Worm (Caenorhabditis elegans) whole organism, mixed stage, embryonic: ENCODE results near the gene F58E6.13.

Experiments
- M03D4.4 ChIP-seq: sonication (generic microtip); optimal IDR thresholded peaks from 2 replicates; lab custom pipeline; 2017; ENCODE audit warnings: mild to moderate bottlenecking, missing genetic modification characterization, missing compliant biosample characterization
- bed-3 ChIP-seq: fragments of 200-800 bp; sonication (Bioruptor generic); optimal IDR thresholded peaks from 3 replicates; lab custom pipeline; 2018; ENCODE audit warnings: mild to moderate bottlenecking, missing genetic modification characterization, moderate library complexity, missing compliant biosample characterization
- blmp-1 ChIP-seq: fragments of 150-350 bp; optimal IDR thresholded peaks from 2 replicates; lab custom pipeline; 2014; ENCODE audit warnings: missing biosample characterization, missing genetic modification characterization
- ceh-39 ChIP-seq: fragments of 150-350 bp; optimal IDR thresholded peaks from 2 replicates; lab custom pipeline; 2014; ENCODE audit warnings: missing biosample characterization, missing genetic modification characterization
- ceh-43 ChIP-seq: fragments of 200-800 bp; sonication (Bioruptor generic); optimal IDR thresholded peaks from 2 replicates; lab custom pipeline; 2018; ENCODE audit warnings: mild to moderate bottlenecking, missing genetic modification characterization, moderate library complexity, missing compliant biosample characterization
- ceh-83 ChIP-seq: fragments of 200-800 bp; sonication (Bioruptor generic); optimal IDR thresholded peaks from 2 replicates; lab custom pipeline; 2018; ENCODE audit warnings: mild to moderate bottlenecking, missing genetic modification characterization, missing compliant biosample characterization
- ces-1 ChIP-seq: fragments of 150-350 bp; optimal IDR thresholded peaks from 2 replicates; lab custom pipeline; 2014; ENCODE audit warnings: missing biosample characterization, missing genetic modification reagents, missing genetic modification characterization
- cnd-1 ChIP-seq: fragments of 200-800 bp; sonication (Bioruptor generic); optimal IDR thresholded peaks from 2 replicates; lab custom pipeline; 2018; ENCODE audit warnings: mild to moderate bottlenecking, missing genetic modification characterization, missing compliant biosample characterization
- drap-1 ChIP-seq: fragments of 200-800 bp; sonication (Bioruptor generic); optimal IDR thresholded peaks from 3 replicates; lab custom pipeline; 2018; ENCODE audit warnings: mild to moderate bottlenecking, missing genetic modification characterization, missing compliant biosample characterization
- elt-1 ChIP-seq: sonication (generic microtip); optimal IDR thresholded peaks from 2 replicates; lab custom pipeline; 2017; ENCODE audit warnings: missing genetic modification characterization, mild to moderate bottlenecking, missing compliant biosample characterization, antibody characterized with exemption, moderate library complexity, borderline replicate concordance; ENCODE audit not compliant: insufficient read depth
- elt-3 ChIP-seq: fragments of 150-350 bp; optimal IDR thresholded peaks from 2 replicates; lab custom pipeline; 2014; ENCODE audit warnings: missing biosample characterization, missing genetic modification characterization
- flh-1 ChIP-seq: fragments of 200-800 bp; sonication (Bioruptor generic); optimal IDR thresholded peaks from 2 replicates; lab custom pipeline; 2018; ENCODE audit warnings: mild to moderate bottlenecking, missing genetic modification characterization, moderate library complexity, missing compliant biosample characterization
- ham-2 ChIP-seq: fragments of 200-800 bp; sonication (Bioruptor generic); optimal IDR thresholded peaks from 2 replicates; lab custom pipeline; 2018; ENCODE audit warnings: mild to moderate bottlenecking, missing genetic modification characterization, missing compliant biosample characterization
- hlh-1 ChIP-seq: fragments of 150-350 bp; optimal IDR thresholded peaks from 2 replicates; lab custom pipeline; 2014; ENCODE audit warnings: missing biosample characterization, missing genetic modification reagents, missing genetic modification characterization
- lin-13 ChIP-seq: fragments of 150-350 bp; optimal IDR thresholded peaks from 2 replicates; lab custom pipeline; 2014; ENCODE audit warnings: missing biosample characterization, missing genetic modification characterization
- lin-32 ChIP-seq: fragments of 200-800 bp; sonication (Bioruptor generic); optimal IDR thresholded peaks from 2 replicates; lab custom pipeline; 2018; ENCODE audit warnings: mild to moderate bottlenecking, missing genetic modification characterization, missing compliant biosample characterization
- lsy-2 ChIP-seq: fragments of 150-350 bp; optimal IDR thresholded peaks from 2 replicates; lab custom pipeline; 2014; ENCODE audit warnings: missing biosample characterization, missing genetic modification characterization
- mab-5 ChIP-seq: fragments of 150-350 bp; optimal IDR thresholded peaks from 2 replicates; lab custom pipeline; 2014; ENCODE audit warnings: missing biosample characterization, missing genetic modification characterization
- mep-1 ChIP-seq: fragments of 150-350 bp; optimal IDR thresholded peaks from 2 replicates; lab custom pipeline; 2017; ENCODE audit warnings: missing biosample characterization, missing genetic modification reagents, missing genetic modification characterization, inconsistent platforms
- mls-2 ChIP-seq: sonication (generic microtip); optimal IDR thresholded peaks from 2 replicates; lab custom pipeline; 2016; ENCODE audit warnings: mild to moderate bottlenecking, missing genetic modification characterization, moderate library complexity, missing compliant biosample characterization
- nhr-12 ChIP-seq: fragments of 150-350 bp; optimal IDR thresholded peaks from 2 replicates; lab custom pipeline; 2014; ENCODE audit warnings: missing biosample characterization, missing genetic modification characterization
- nhr-2 ChIP-seq: fragments of 150-350 bp; optimal IDR thresholded peaks from 2 replicates; lab custom pipeline; 2014; ENCODE audit warnings: missing biosample characterization, missing genetic modification characterization
- nhr-237 ChIP-seq: fragments of 150-350 bp; optimal IDR thresholded peaks from 2 replicates; lab custom pipeline; 2014; ENCODE audit warnings: missing biosample characterization, missing genetic modification characterization
- nhr-28 ChIP-seq: fragments of 150-350 bp; optimal IDR thresholded peaks from 2 replicates; lab custom pipeline; 2014; ENCODE audit warnings: missing biosample characterization, missing genetic modification characterization
- nhr-76 ChIP-seq: sonication (generic microtip); optimal IDR thresholded peaks from 2 replicates; lab custom pipeline; 2017; ENCODE audit warnings: missing biosample characterization, missing genetic modification characterization
- pha-4 ChIP-seq: fragments of 150-350 bp; optimal IDR thresholded peaks from 2 replicates; lab custom pipeline; 2018; ENCODE audit warnings: missing biosample characterization, missing genetic modification reagents, missing genetic modification characterization
- sem-2 ChIP-seq: fragments of 200-800 bp; sonication (Bioruptor generic); optimal IDR thresholded peaks from 2 replicates; lab custom pipeline; 2018; ENCODE audit warnings: mild to moderate bottlenecking, missing genetic modification characterization, missing compliant biosample characterization
- snpc-4 ChIP-seq: fragments of 150-350 bp; optimal IDR thresholded peaks from 2 replicates; lab custom pipeline; 2014; ENCODE audit warnings: missing biosample characterization, missing genetic modification characterization
- sptf-1 ChIP-seq: sonication (generic microtip); optimal IDR thresholded peaks from 2 replicates; lab custom pipeline; 2017; ENCODE audit warnings: mild to moderate bottlenecking, missing genetic modification characterization, moderate library complexity, missing compliant biosample characterization
- tbx-8 ChIP-seq: fragments of 200-800 bp; sonication (Bioruptor generic); optimal IDR thresholded peaks from 2 replicates; lab custom pipeline; 2018; ENCODE audit warnings: mild to moderate bottlenecking, missing genetic modification characterization, moderate library complexity, missing compliant biosample characterization
- unc-120 ChIP-seq: sonication (generic microtip); optimal IDR thresholded peaks from 2 replicates; lab custom pipeline; 2017; ENCODE audit warnings: missing genetic modification characterization, missing compliant biosample characterization; ENCODE audit not compliant: poor library complexity, severe bottlenecking
- unc-39 ChIP-seq: fragments of 150-350 bp; optimal IDR thresholded peaks from 2 replicates; lab custom pipeline; 2014; ENCODE audit warnings: missing biosample characterization, missing genetic modification characterization
- unc-62 ChIP-seq: fragments of 150-350 bp; optimal IDR thresholded peaks from 2 replicates; lab custom pipeline; 2014; ENCODE audit warnings: missing biosample characterization, missing genetic modification reagents, missing genetic modification characterization
- zip-8 ChIP-seq: fragments of 150-350 bp; optimal IDR thresholded peaks from 2 replicates; lab custom pipeline; 2014; ENCODE audit warnings: missing biosample characterization, missing genetic modification characterization
- ztf-11 ChIP-seq: fragments of 150-350 bp; optimal IDR thresholded peaks from 2 replicates; lab custom pipeline; 2014; ENCODE audit warnings: missing biosample characterization, missing genetic modification characterization

F58E6.13 gene

ce11 chrV:9730743-9731706 lies 14.0 kb upstream of the F58E6.13 start:
- peak; percentile 98 for TF ChIP-seq unc-120 (tag; lab: Kevin White, UChicago)
- TF ChIP-seq tbx-8 (GFP tag; lab: Kevin White, UChicago) = peak; percentile 55
- TF ChIP-seq nhr-2 (tag; lab: Kevin White, UChicago) = peak; percentile 55
- no peak for TF ChIP-seq unc-39 (tag; lab: Kevin White, UChicago)
- peak; percentile 82 for TF ChIP-seq lin-13 (tag; lab: Kevin White, UChicago)
- TF ChIP-seq lin-32 (GFP tag; lab: Kevin White, UChicago) = peak; percentile 37
- no peak for TF ChIP-seq ceh-83
- TF ChIP-seq pha-4 = peak; percentile 79
- TF ChIP-seq blmp-1 (tag; lab: Kevin White, UChicago) = peak; percentile 11
- TF ChIP-seq bed-3 (GFP tag; lab: Kevin White, UChicago) = no peak
- TF ChIP-seq mls-2 (tag; lab: Kevin White, UChicago) = peak; percentile 90
- no peak for TF ChIP-seq snpc-4 (tag; lab: Kevin White, UChicago)
- no peak for TF ChIP-seq elt-1 (tag; lab: Kevin White, UChicago)
- TF ChIP-seq cnd-1 = peak; percentile 17
- TF ChIP-seq drap-1 = no peak
- TF ChIP-seq flh-1 (GFP tag; lab: Kevin White, UChicago) = peak; percentile 54
- no peak for TF ChIP-seq elt-3 (tag; lab: Kevin White, UChicago)
- peak; percentile 80 for TF ChIP-seq nhr-237 (tag; lab: Kevin White, UChicago)
- peak; percentile 38 for TF ChIP-seq mep-1 (tag; lab: Kevin White, UChicago)
- peak; percentile 95 for TF ChIP-seq lsy-2 (tag; lab: Kevin White, UChicago)
- no peak for TF ChIP-seq nhr-28 (tag; lab: Kevin White, UChicago)
- TF ChIP-seq nhr-76 (tag; lab: Kevin White, UChicago) = peak; percentile 32
- peak; percentile 83 for TF ChIP-seq unc-62
- peak; percentile 35 for TF ChIP-seq sem-2 (GFP tag; lab: Kevin White, UChicago)
- TF ChIP-seq M03D4.4 (tag; lab: Kevin White, UChicago) = peak; percentile 78
- no peak for TF ChIP-seq zip-8 (tag; lab: Kevin White, UChicago)
- peak; percentile 77 for TF ChIP-seq ztf-11
- TF ChIP-seq nhr-12 (tag; lab: Kevin White, UChicago) = peak; percentile 48
- peak; percentile 37 for TF ChIP-seq ces-1 (GFP tag; lab: Kevin White, UChicago)
- peak; percentile 55 for TF ChIP-seq ceh-43 (GFP tag; lab: Kevin White, UChicago)
- peak; percentile 90 for TF ChIP-seq sptf-1 (tag; lab: Kevin White, UChicago)
- TF ChIP-seq mab-5 (tag; lab: Kevin White, UChicago) = peak; percentile 42
- TF ChIP-seq ham-2 (GFP tag; lab: Kevin White, UChicago) = peak; percentile 97
- peak; percentile 48 for TF ChIP-seq ceh-39 (tag; lab: Kevin White, UChicago)
- TF ChIP-seq hlh-1 (tag; lab: Kevin White, UChicago) = peak; percentile 70

DNA sequence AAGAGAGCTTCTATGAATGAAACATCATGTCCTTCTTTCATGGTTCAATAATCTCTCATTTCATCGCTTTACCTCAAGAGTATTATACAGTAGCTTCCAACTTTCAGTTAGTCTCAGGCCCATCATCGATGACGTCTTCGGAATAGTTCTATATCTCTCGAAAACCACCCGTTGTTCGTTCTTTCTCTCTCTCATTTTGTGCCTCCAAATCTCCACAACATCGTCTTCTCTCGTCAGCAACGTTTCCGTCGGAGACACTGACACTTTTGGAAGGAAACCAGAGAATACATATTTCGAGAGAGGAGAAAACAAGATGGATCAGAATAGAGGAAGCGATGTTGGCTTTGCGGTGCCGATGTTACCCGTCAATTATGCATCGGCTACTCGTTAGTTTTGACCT lies 13.2 kb upstream of the F58E6.13 start:
- no peak for TF ChIP-seq sptf-1 (tag; lab: Kevin White, UChicago)
- no peak for TF ChIP-seq snpc-4 (tag; lab: Kevin White, UChicago)
- no peak for TF ChIP-seq zip-8 (tag; lab: Kevin White, UChicago)
- TF ChIP-seq unc-120 (tag; lab: Kevin White, UChicago) = no peak
- TF ChIP-seq ham-2 (GFP tag; lab: Kevin White, UChicago) = peak; percentile 28
- peak; percentile 65 for TF ChIP-seq unc-62

ce11 chrV:9733920-9734454 lies 11.0 kb upstream of the F58E6.13 start, which contains the start of gene cal-7:
Gene cal-7, plus strand, starts transcription at chrV:9734103.
- TF ChIP-seq flh-1 (GFP tag; lab: Kevin White, UChicago) = no peak
- no peak for TF ChIP-seq lin-32 (GFP tag; lab: Kevin White, UChicago)
- no peak for TF ChIP-seq mls-2 (tag; lab: Kevin White, UChicago)
- no peak for TF ChIP-seq ceh-39 (tag; lab: Kevin White, UChicago)
- no peak for TF ChIP-seq drap-1
- no peak for TF ChIP-seq snpc-4 (tag; lab: Kevin White, UChicago)
- TF ChIP-seq elt-3 (tag; lab: Kevin White, UChicago) = no peak
- TF ChIP-seq elt-1 (tag; lab: Kevin White, UChicago) = no peak
- TF ChIP-seq lsy-2 (tag; lab: Kevin White, UChicago) = no peak
- no peak for TF ChIP-seq bed-3 (GFP tag; lab: Kevin White, UChicago)
- TF ChIP-seq sptf-1 (tag; lab: Kevin White, UChicago) = no peak
- no peak for TF ChIP-seq pha-4
- no peak for TF ChIP-seq ceh-43 (GFP tag; lab: Kevin White, UChicago)
- TF ChIP-seq hlh-1 (tag; lab: Kevin White, UChicago) = no peak
- TF ChIP-seq nhr-76 (tag; lab: Kevin White, UChicago) = no peak
- no peak for TF ChIP-seq ces-1 (GFP tag; lab: Kevin White, UChicago)
- TF ChIP-seq cnd-1 = no peak
